Fruit fly (Drosophila melanogaster): ENCODE measurements around the gene CG31142.

Gene CG31142

DNA sequence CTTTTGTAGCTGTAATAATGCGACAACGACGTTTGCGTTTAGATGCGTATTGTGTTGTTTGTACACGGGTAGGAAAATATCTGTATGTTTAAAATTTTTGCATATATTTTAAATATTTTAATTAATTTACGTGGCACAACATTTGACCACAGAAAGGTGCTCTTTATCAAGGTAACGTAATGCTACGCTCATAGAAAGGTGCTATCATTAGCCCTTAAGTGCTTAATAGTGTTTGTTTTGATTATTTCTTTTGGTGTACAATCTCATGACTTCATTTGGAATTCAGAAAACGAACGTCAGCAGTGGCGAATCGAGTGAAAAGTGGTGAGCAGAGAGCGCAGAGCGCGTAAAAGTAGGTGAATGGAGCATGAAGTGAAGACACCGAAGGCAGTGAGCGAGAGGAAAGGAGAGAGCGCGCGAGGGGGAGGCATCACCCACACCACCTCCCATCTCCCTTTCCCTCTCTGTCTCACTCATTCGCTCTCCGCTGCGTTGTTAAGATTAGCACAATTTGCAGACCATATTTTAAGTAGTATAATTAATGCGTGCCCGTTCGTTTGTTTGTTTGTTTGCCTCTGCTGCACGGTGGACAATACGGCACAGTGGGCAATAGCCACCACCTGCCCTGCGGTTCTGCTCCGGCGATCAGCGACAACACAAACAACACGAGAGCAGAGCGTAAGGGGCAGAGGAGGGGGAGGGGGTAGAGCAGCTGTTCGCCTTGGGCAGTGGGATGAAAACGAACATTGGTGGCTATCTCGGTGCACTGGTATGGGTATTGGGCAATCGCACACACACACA lies 7.1 kb upstream of the CG31142 start (continued):
- TF ChIP-seq CG1603 (tag; optimal IDR thresholded peaks at IDR 0.05) (peak; percentile 29), CG12942 (GFP tag; optimal IDR thresholded peaks at IDR 0.05) (no peak), ken (GFP tag; IDR thresholded peaks at IDR 0.05) (no peak; the same call in 2 of the 3 replicates), danr (GFP tag; IDR thresholded peaks at IDR 0.05) (no peak), Chrac-16 (GFP tag; optimal IDR thresholded peaks at IDR 0.05) (no peak), ro (GFP tag; IDR thresholded peaks at IDR 0.05) (no peak), az2 (GFP tag; optimal IDR thresholded peaks at IDR 0.05) (peak; percentile 48), Adf1 (GFP tag; IDR thresholded peaks at IDR 0.05) (peak; percentile 40; the same call in 1 of the 2 replicates), CG5180 (GFP tag; optimal IDR thresholded peaks at IDR 0.05) (peak; percentile 18), dmrt11E (tag; optimal IDR thresholded peaks at IDR 0.05) (no peak), Sox102F (GFP tag; optimal IDR thresholded peaks at IDR 0.05) (peak; percentile 66), Hr39 (optimal IDR thresholded peaks at IDR 0.05) (no peak), CG6765 (GFP tag; optimal IDR thresholded peaks at IDR 0.05) (no peak), YL-1 (GFP tag; optimal IDR thresholded peaks at IDR 0.05) (no peak), Ravus (GFP tag; IDR thresholded peaks at IDR 0.05) (no peak), CG3838 (GFP tag; optimal IDR thresholded peaks at IDR 0.05) (no peak), mirr (GFP tag; optimal IDR thresholded peaks at IDR 0.05) (peak; percentile 76), CG4282 (GFP tag; optimal IDR thresholded peaks at IDR 0.05) (no peak), CG17361 (GFP tag; IDR thresholded peaks at IDR 0.05) (peak; percentile 59; the same call in 2 of the 3 replicates), MTF-1 (GFP tag; optimal IDR thresholded peaks at IDR 0.05; ENCODE audit: borderline replicate concordance) (peak; percentile 26), eve (GFP tag; optimal IDR thresholded peaks at IDR 0.05) (no peak), HLH3B (GFP tag; IDR thresholded peaks at IDR 0.05) (peak; percentile 39; the same call in 1 of the 2 replicates), CG6683 (GFP tag; optimal IDR thresholded peaks at IDR 0.05) (no peak), pita (GFP tag; optimal IDR thresholded peaks at IDR 0.05) (no peak), CG30403 (GFP tag; optimal IDR thresholded peaks at IDR 0.05) (peak; percentile 45), CG2712 (tag; optimal IDR thresholded peaks at IDR 0.05) (peak; percentile 31), CG15269 (tag; optimal IDR thresholded peaks at IDR 0.05) (peak; percentile 59), CG18599 (GFP tag; optimal IDR thresholded peaks at IDR 0.05) (peak; percentile 23), MBD-R2 (GFP tag; IDR thresholded peaks at IDR 0.05) (peak; percentile 13; the same call in 1 of the 2 replicates), Usf (GFP tag; optimal IDR thresholded peaks at IDR 0.05) (no peak), ssp (GFP tag; IDR thresholded peaks at IDR 0.05) (no peak), kni (GFP tag; optimal IDR thresholded peaks at IDR 0.05) (peak; percentile 81), ci (GFP tag; IDR thresholded peaks at IDR 0.05) (peak; percentile 57; the same call in 1 of the 3 replicates), sd (tag; optimal IDR thresholded peaks at IDR 0.05) (no peak), CG12299 (tag; optimal IDR thresholded peaks at IDR 0.05) (no peak), CG11247 (GFP tag; IDR thresholded peaks at IDR 0.05) (peak; percentile 40; the same call in 1 of the 2 replicates), tll (GFP tag; optimal IDR thresholded peaks at IDR 0.05) (no peak), CG17359 (tag; optimal IDR thresholded peaks at IDR 0.05) (peak; percentile 57), tin (GFP tag; optimal IDR thresholded peaks at IDR 0.05) (no peak), CG11695 (GFP tag; IDR thresholded peaks at IDR 0.05) (peak; percentile 54; the same call in 2 of the 3 replicates), CG2202 (tag; optimal IDR thresholded peaks at IDR 0.05) (no peak), CG16815 (GFP tag; optimal IDR thresholded peaks at IDR 0.05) (no peak), CG7745 (tag; optimal IDR thresholded peaks at IDR 0.05) (no peak), chm (GFP tag; IDR thresholded peaks at IDR 0.05) (peak; percentile 68; the same call in 1 of the 2 replicates), CG11093 (GFP tag; IDR thresholded peaks at IDR 0.05) (peak; percentile 15; the same call in 1 of the 3 replicates), CG7786 (GFP tag; optimal IDR thresholded peaks at IDR 0.05) (no peak), gcm2 (GFP tag; optimal IDR thresholded peaks at IDR 0.05) (no peak), Atf3 (GFP tag; optimal IDR thresholded peaks at IDR 0.05) (no peak), amos (GFP tag; IDR thresholded peaks at IDR 0.05; ENCODE audit: partially characterized antibody) (no peak)

All from whole organism, embryonic.